Worm (Caenorhabditis elegans): ENCODE measurements around the gene tag-314.

ce11 chrV:10464160-10464559, 35.7 kb upstream of the tag-314 start:
- TF ChIP-seq sea-1 (GFP tag; conservative IDR thresholded peaks at IDR 0.05) (no peak), ceh-13 (GFP tag; optimal IDR thresholded peaks at IDR 0.05) (no peak), ets-7 (tag; optimal IDR thresholded peaks at IDR 0.05) (no peak), scrt-1 (GFP tag; IDR thresholded peaks at IDR 0.05) (no peak), hmg-4 (GFP tag; optimal IDR thresholded peaks at IDR 0.05) (no peak), hnd-1 (tag; optimal IDR thresholded peaks at IDR 0.05) (no peak), tbx-11 (GFP tag; IDR thresholded peaks at IDR 0.05) (no peak), ama-1 (optimal IDR thresholded peaks at IDR 0.05) (no peak)

Data from whole organism, early embryonic.